Worm (Caenorhabditis elegans): ENCODE data around the gene pqn-71.

Gene pqn-71

DNA sequence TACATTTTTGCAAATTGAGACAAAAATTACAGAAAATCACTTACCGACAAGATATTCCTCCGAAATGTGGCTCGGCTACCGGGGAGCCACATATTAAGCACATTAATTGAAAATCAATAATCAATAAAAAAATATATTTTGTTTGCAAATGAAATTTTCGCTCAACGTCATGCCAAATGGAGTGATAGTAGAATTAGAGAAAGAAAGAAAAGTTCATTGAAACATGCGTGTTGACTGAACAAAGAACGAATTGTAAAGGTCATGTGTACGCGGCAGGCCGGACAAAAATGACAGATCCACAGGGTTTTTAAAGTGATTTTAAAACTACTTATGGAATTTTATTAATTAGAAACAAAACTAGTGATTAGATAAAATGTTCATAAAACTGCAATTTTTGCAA lies 18.1 kb downstream of the pqn-71 start (continued):
- no peak for TF ChIP-seq rbr-2 (tag; optimal IDR thresholded peaks at IDR 0.05)
- no peak for TF ChIP-seq zip-2 (tag; optimal IDR thresholded peaks at IDR 0.05)
- TF ChIP-seq ceh-44 (GFP tag; IDR thresholded peaks at IDR 0.05) = no peak
- TF ChIP-seq ZK337.2 (GFP tag; IDR thresholded peaks at IDR 0.05) = no peak
- TF ChIP-seq lin-39 (tag; optimal IDR thresholded peaks at IDR 0.05) = no peak
- TF ChIP-seq F37D6.2 (tag; optimal IDR thresholded peaks at IDR 0.05) = no peak
- peak; percentile 47 for TF ChIP-seq dmd-6 (GFP tag; IDR thresholded peaks at IDR 0.05)
- TF ChIP-seq Y5F2A.4 (GFP tag; optimal IDR thresholded peaks at IDR 0.05) = no peak
- TF ChIP-seq nhr-237 (tag; optimal IDR thresholded peaks at IDR 0.05) = no peak
- no peak for TF ChIP-seq hmg-1.1 (GFP tag; IDR thresholded peaks at IDR 0.05)
- TF ChIP-seq daf-19 (GFP tag; conservative IDR thresholded peaks at IDR 0.05) = no peak
- no peak for TF ChIP-seq ceh-32 (tag; optimal IDR thresholded peaks at IDR 0.05; ENCODE audit: poor library complexity)
- no peak for TF ChIP-seq ceh-20 (GFP tag; IDR thresholded peaks at IDR 0.05)
- no peak for TF ChIP-seq Y75B8A.6 (GFP tag; IDR thresholded peaks at IDR 0.05)
- TF ChIP-seq ZK546.5 (tag; optimal IDR thresholded peaks at IDR 0.05) = no peak
- TF ChIP-seq Y105C5A.15 (GFP tag; IDR thresholded peaks at IDR 0.05) = no peak
- no peak for TF ChIP-seq daf-16 (GFP tag; optimal IDR thresholded peaks at IDR 0.05)
- peak; percentile 64 for TF ChIP-seq daf-16 (tag; optimal IDR thresholded peaks at IDR 0.05)
- TF ChIP-seq nhr-102 (tag; optimal IDR thresholded peaks at IDR 0.05) = no peak
- TF ChIP-seq nhr-28 (tag; optimal IDR thresholded peaks at IDR 0.05) = peak; percentile 56
- no peak for TF ChIP-seq F44E2.7 (GFP tag; IDR thresholded peaks at IDR 0.05)
- no peak for TF ChIP-seq Y48G9A.11 (GFP tag; IDR thresholded peaks at IDR 0.05)
- TF ChIP-seq unc-39 (tag; optimal IDR thresholded peaks at IDR 0.05) = no peak
- no peak for TF ChIP-seq nhr-42 (GFP tag; IDR thresholded peaks at IDR 0.05)
- no peak for TF ChIP-seq zag-1 (tag; optimal IDR thresholded peaks at IDR 0.05)
- TF ChIP-seq mdt-29 (GFP tag; IDR thresholded peaks at IDR 0.05) = no peak
- no peak for TF ChIP-seq lsy-2 (tag; optimal IDR thresholded peaks at IDR 0.05)

ce11 chrV:15484537-15484936 lies 19.1 kb downstream of the pqn-71 start, which contains the start of gene C06B8.3:
TSS of gene C06B8.3 (minus strand) at chrV:15484637.
- no peak for TF ChIP-seq ctbp-1 (GFP tag; IDR thresholded peaks at IDR 0.05)
- TF ChIP-seq php-3 (GFP tag; IDR thresholded peaks at IDR 0.05) = no peak

DNA sequence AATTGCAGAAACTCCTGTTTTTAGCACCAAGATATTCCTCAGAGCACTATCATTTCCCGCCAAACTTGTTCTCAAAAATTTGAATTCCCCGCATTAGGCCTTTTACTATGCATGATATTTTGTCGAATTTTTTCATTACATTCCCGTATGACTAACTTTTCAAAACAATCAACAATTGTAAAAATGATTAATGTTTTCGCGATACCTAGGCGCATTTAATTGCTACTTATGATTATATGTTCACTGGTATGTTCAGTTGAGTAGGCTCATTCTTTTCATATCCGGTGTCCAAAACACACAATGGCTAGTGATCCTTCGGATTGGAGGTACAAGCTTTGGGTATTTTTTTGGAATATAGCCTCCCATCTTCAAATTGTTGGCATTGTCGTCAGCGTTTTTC lies 22.3 kb downstream of the pqn-71 start, which contains the start of gene srw-21:
srw-21 (plus strand) TSS at position 301 of the 400 bp plus-strand sequence.
- TF ChIP-seq rbr-2 (tag; optimal IDR thresholded peaks at IDR 0.05) (no peak), zfp-3 (GFP tag; conservative IDR thresholded peaks at IDR 0.05) (no peak)

DNA sequence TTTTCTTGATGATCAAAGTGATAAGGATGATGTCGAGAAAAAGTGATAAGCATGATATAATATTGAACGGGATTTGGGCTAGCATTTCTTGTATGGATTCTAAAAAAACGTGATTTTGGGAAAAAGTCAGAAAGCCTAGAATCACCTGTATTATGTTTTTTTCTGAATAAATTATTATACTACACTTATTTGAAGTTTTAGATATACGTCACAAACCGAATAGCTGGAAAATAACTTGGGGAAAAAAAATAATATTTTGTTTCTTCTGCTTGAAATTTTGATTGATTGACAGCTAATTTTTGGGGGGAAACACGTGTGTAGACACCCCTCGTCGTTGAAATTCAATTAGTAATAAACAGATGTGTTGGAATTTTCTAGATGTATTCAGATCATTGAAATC lies 27.0 kb downstream of the pqn-71 start, which contains the start of gene str-264:
str-264 (minus strand) TSS at position 101 of the 400 bp plus-strand sequence.
- no peak for TF ChIP-seq pha-4 (GFP tag; IDR thresholded peaks at IDR 0.05)
- no peak for TF ChIP-seq pha-4 (tag; optimal IDR thresholded peaks at IDR 0.05)
- no peak for TF ChIP-seq F26F4.8 (GFP tag; conservative IDR thresholded peaks at IDR 0.05)
- TF ChIP-seq gei-8 (GFP tag; optimal IDR thresholded peaks at IDR 0.05) = no peak
- no peak for TF ChIP-seq egl-43 (GFP tag; IDR thresholded peaks at IDR 0.05)
- no peak for TF ChIP-seq rbr-2 (tag; optimal IDR thresholded peaks at IDR 0.05)
- TF ChIP-seq zip-11 (GFP tag; IDR thresholded peaks at IDR 0.05) = no peak
- TF ChIP-seq sdz-12 (GFP tag; optimal IDR thresholded peaks at IDR 0.05) = no peak
- no peak for TF ChIP-seq unc-130 (GFP tag; optimal IDR thresholded peaks at IDR 0.05)
- TF ChIP-seq nhr-77 (tag; optimal IDR thresholded peaks at IDR 0.05) = no peak
- no peak for TF ChIP-seq lsy-2 (tag; optimal IDR thresholded peaks at IDR 0.05)
- TF ChIP-seq ceh-62 (tag; optimal IDR thresholded peaks at IDR 0.05) = no peak
- no peak for TF ChIP-seq F10B5.3 (tag; optimal IDR thresholded peaks at IDR 0.05)
- no peak for TF ChIP-seq vab-7 (GFP tag; IDR thresholded peaks at IDR 0.05)
- no peak for TF ChIP-seq lin-29 (GFP tag; IDR thresholded peaks at IDR 0.05)
- TF ChIP-seq lin-38 (GFP tag; IDR thresholded peaks at IDR 0.05) = no peak
